Worm (Caenorhabditis elegans) whole organism, L3 larva: ENCODE data around the gene C24A3.2.
A peak's percentile ranks its signal among the peaks of the same experiment; 100 is the strongest.

ENCODE experiments used
- ZK546.5 ChIP-seq: sonication (generic microtip); optimal IDR thresholded peaks from 2 replicates; lab custom pipeline; 2017; ENCODE audit warnings: missing biosample characterization, missing genetic modification characterization
- aly-2 ChIP-seq: fragments of 150-350 bp; optimal IDR thresholded peaks from 2 replicates; lab custom pipeline; 2014; ENCODE audit warnings: missing biosample characterization, missing genetic modification characterization
- ama-1 ChIP-seq: fragments of 150-350 bp; optimal IDR thresholded peaks from 2 replicates; lab custom pipeline; 2018
- ceh-16 ChIP-seq: sonication (generic microtip); optimal IDR thresholded peaks from 2 replicates; lab custom pipeline; 2017; ENCODE audit warnings: missing biosample characterization, missing genetic modification characterization
- ceh-28 ChIP-seq: fragments of 150-350 bp; optimal IDR thresholded peaks from 2 replicates; lab custom pipeline; 2014; ENCODE audit warnings: missing biosample characterization, missing genetic modification reagents, missing genetic modification characterization
- ceh-82 ChIP-seq: fragments of 150-350 bp; optimal IDR thresholded peaks from 2 replicates; lab custom pipeline; 2014; ENCODE audit warnings: missing biosample characterization, missing genetic modification characterization
- ceh-9 ChIP-seq: sonication (generic microtip); optimal IDR thresholded peaks from 2 replicates; lab custom pipeline; 2018; ENCODE audit warnings: missing biosample characterization, missing genetic modification characterization
- egl-27 ChIP-seq: sonication (generic microtip); optimal IDR thresholded peaks from 4 replicates; lab custom pipeline; 2017; ENCODE audit warnings: missing biosample characterization, missing genetic modification reagents, missing genetic modification characterization
- egl-5 ChIP-seq: fragments of 150-350 bp; optimal IDR thresholded peaks from 2 replicates; lab custom pipeline; 2017; ENCODE audit warnings: missing biosample characterization, missing genetic modification reagents, missing genetic modification characterization, inconsistent platforms
- elt-1 ChIP-seq: fragments of 150-350 bp; optimal IDR thresholded peaks from 2 replicates; lab custom pipeline; 2014; ENCODE audit warnings: missing biosample characterization, missing genetic modification characterization
- fkh-10 ChIP-seq: sonication (generic microtip); optimal IDR thresholded peaks from 2 replicates; lab custom pipeline; 2017; ENCODE audit warnings: missing biosample characterization, missing genetic modification reagents, missing genetic modification characterization
- hmg-11 ChIP-seq: sonication (generic microtip); optimal IDR thresholded peaks from 2 replicates; lab custom pipeline; 2016; ENCODE audit warnings: missing genetic modification characterization, missing compliant biosample characterization
- jun-1 ChIP-seq: fragments of 150-350 bp; optimal IDR thresholded peaks from 2 replicates; lab custom pipeline; 2014; ENCODE audit warnings: missing biosample characterization, missing genetic modification reagents, missing genetic modification characterization
- lin-15B ChIP-seq: fragments of 150-350 bp; optimal IDR thresholded peaks from 2 replicates; lab custom pipeline; 2014; ENCODE audit warnings: missing biosample characterization, missing genetic modification characterization
- lin-39 ChIP-seq: fragments of 150-350 bp; optimal IDR thresholded peaks from 2 replicates; lab custom pipeline; 2018; ENCODE audit warnings: missing biosample characterization, missing genetic modification reagents, missing genetic modification characterization
- lsy-12 ChIP-seq: sonication (generic microtip); optimal IDR thresholded peaks from 2 replicates; lab custom pipeline; 2016; ENCODE audit warnings: mild to moderate bottlenecking, missing genetic modification characterization, missing compliant biosample characterization
- mml-1 ChIP-seq: fragments of 150-350 bp; sonication (generic microtip); optimal IDR thresholded peaks from 3 replicates; lab custom pipeline; 2014; ENCODE audit warnings: missing biosample characterization, missing genetic modification characterization
- nfya-1 ChIP-seq: sonication (generic microtip); optimal IDR thresholded peaks from 2 replicates; lab custom pipeline; 2017; ENCODE audit warnings: missing genetic modification characterization, mild to moderate bottlenecking, missing compliant biosample characterization, antibody characterized with exemption, moderate library complexity; ENCODE audit not compliant: insufficient read depth
- nhr-11 ChIP-seq: fragments of 150-350 bp; optimal IDR thresholded peaks from 2 replicates; lab custom pipeline; 2014; ENCODE audit warnings: missing biosample characterization, missing genetic modification characterization
- nhr-237 ChIP-seq: fragments of 150-350 bp; optimal IDR thresholded peaks from 2 replicates; lab custom pipeline; 2014; ENCODE audit warnings: missing biosample characterization, missing genetic modification characterization
- nhr-67 ChIP-seq: fragments of 150-350 bp; optimal IDR thresholded peaks from 2 replicates; lab custom pipeline; 2014; ENCODE audit warnings: missing biosample characterization, missing genetic modification characterization
- nhr-77 ChIP-seq: fragments of 150-350 bp; optimal IDR thresholded peaks from 2 replicates; lab custom pipeline; 2014; ENCODE audit warnings: missing biosample characterization, missing genetic modification characterization
- pqm-1 ChIP-seq: fragments of 150-350 bp; optimal IDR thresholded peaks from 2 replicates; lab custom pipeline; 2017; ENCODE audit warnings: missing biosample characterization, missing genetic modification characterization, inconsistent platforms
- sea-2 ChIP-seq: fragments of 150-350 bp; sonication (generic microtip); optimal IDR thresholded peaks from 4 replicates; lab custom pipeline; 2014; ENCODE audit warnings: missing biosample characterization, missing genetic modification reagents, missing genetic modification characterization
- snpc-4 ChIP-seq: fragments of 150-350 bp; optimal IDR thresholded peaks from 2 replicates; lab custom pipeline; 2014; ENCODE audit warnings: missing biosample characterization, missing genetic modification characterization
- tbx-2 ChIP-seq: sonication (generic microtip); optimal IDR thresholded peaks from 2 replicates; lab custom pipeline; 2016; ENCODE audit warnings: mild to moderate bottlenecking, missing genetic modification characterization, missing compliant biosample characterization
- unc-39 ChIP-seq: sonication (generic microtip); optimal IDR thresholded peaks from 4 replicates; lab custom pipeline; 2017; ENCODE audit warnings: missing biosample characterization, missing genetic modification characterization
- unc-62 ChIP-seq: fragments of 150-350 bp; sonication (generic microtip); optimal IDR thresholded peaks from 4 replicates; lab custom pipeline; 2014; ENCODE audit warnings: missing biosample characterization, missing genetic modification reagents, missing genetic modification characterization
- zag-1 ChIP-seq: fragments of 150-350 bp; optimal IDR thresholded peaks from 2 replicates; lab custom pipeline; 2014; ENCODE audit warnings: missing biosample characterization, missing genetic modification characterization
- ztf-11 ChIP-seq: fragments of 150-350 bp; optimal IDR thresholded peaks from 2 replicates; lab custom pipeline; 2014; ENCODE audit warnings: missing biosample characterization, missing genetic modification characterization
- ztf-4 ChIP-seq: fragments of 150-350 bp; optimal IDR thresholded peaks from 2 replicates; lab custom pipeline; 2014; ENCODE audit warnings: missing biosample characterization, missing genetic modification characterization

C24A3.2 gene

ce11 chrX:8980676-8981075, 16.6 kb upstream of the C24A3.2 start, which contains the start of gene nmur-1:
nmur-1 (plus strand) TSS chrX:8980976.
- TF ChIP-seq nhr-77 (tag; lab: Kevin White, UChicago) (no peak), nhr-237 (tag; lab: Kevin White, UChicago) (no peak), sea-2 (no peak), ceh-16 (tag; lab: Kevin White, UChicago) (no peak), unc-39 (tag; lab: Kevin White, UChicago) (no peak), tbx-2 (tag; lab: Kevin White, UChicago) (no peak), nhr-67 (no peak), lin-39 (tag; lab: Kevin White, UChicago) (no peak), ZK546.5 (tag; lab: Kevin White, UChicago) (no peak), ama-1 (lab: Kevin White, UChicago) (no peak), zag-1 (tag; lab: Kevin White, UChicago) (no peak), lin-15B (tag; lab: Kevin White, UChicago) (no peak), ztf-4 (tag; lab: Kevin White, UChicago) (no peak), egl-5 (tag; lab: Kevin White, UChicago) (no peak), aly-2 (tag; lab: Kevin White, UChicago) (no peak), ceh-9 (tag; lab: Kevin White, UChicago) (no peak), mml-1 (no peak), nhr-11 (no peak), jun-1 (tag; lab: Kevin White, UChicago) (no peak), nfya-1 (tag; lab: Kevin White, UChicago) (no peak)

ce11 chrX:8986452-8986851, 10.8 kb upstream of the C24A3.2 start:
- TF ChIP-seq nfya-1 (tag; lab: Kevin White, UChicago) (peak; percentile 26), egl-27 (tag; lab: Kevin White, UChicago) (no peak)

ce11 chrX:8987828-8988227, 9.5 kb upstream of the C24A3.2 start, which contains the start of gene twk-18:
twk-18 (plus strand) TSS chrX:8988128.
- TF ChIP-seq elt-1 (tag; lab: Kevin White, UChicago) (peak; percentile 55), mml-1 (no peak)

ce11 chrX:8991856-8992456, 5.3 kb upstream of the C24A3.2 start, which contains the start of gene C24A3.4:
C24A3.4 (plus strand) TSS chrX:8992406.
- no peak for TF ChIP-seq nhr-237 (tag; lab: Kevin White, UChicago)
- no peak for TF ChIP-seq elt-1 (tag; lab: Kevin White, UChicago)
- peak; percentile 25 for TF ChIP-seq pqm-1 (tag; lab: Kevin White, UChicago)

ce11 chrX:8995527-8995946, 1.8 kb upstream of the C24A3.2 start:
- TF ChIP-seq nhr-237 (tag; lab: Kevin White, UChicago) (no peak), lsy-12 (tag; lab: Kevin White, UChicago) (peak; percentile 18), lin-39 (tag; lab: Kevin White, UChicago) (peak; percentile 61), unc-62 (GFP tag; lab: Kevin White, UChicago) (no peak), fkh-10 (peak; percentile 41), hmg-11 (peak; percentile 90), sea-2 (no peak), snpc-4 (tag; lab: Kevin White, UChicago) (peak; percentile 40), pqm-1 (tag; lab: Kevin White, UChicago) (no peak), lin-15B (tag; lab: Kevin White, UChicago) (no peak), ceh-9 (tag; lab: Kevin White, UChicago) (no peak), ztf-11 (tag; lab: Kevin White, UChicago) (no peak), ceh-28 (tag; lab: Kevin White, UChicago) (peak; percentile 4), ceh-82 (tag; lab: Kevin White, UChicago) (peak; percentile 16), jun-1 (tag; lab: Kevin White, UChicago) (no peak), nfya-1 (tag; lab: Kevin White, UChicago) (peak; percentile 71), tbx-2 (tag; lab: Kevin White, UChicago) (peak; percentile 34)
